Worm (Caenorhabditis elegans): ENCODE results near the gene ubxn-5.

- no peak for TF ChIP-seq pax-1 (tag; optimal IDR thresholded peaks at IDR 0.05)
- TF ChIP-seq hlh-15 (tag; optimal IDR thresholded peaks at IDR 0.05): no peak
- no peak for TF ChIP-seq pha-2 (tag; optimal IDR thresholded peaks at IDR 0.05)
- TF ChIP-seq K02D7.2 (tag; optimal IDR thresholded peaks at IDR 0.05): no peak
- no peak for TF ChIP-seq pag-3 (tag; optimal IDR thresholded peaks at IDR 0.05; ENCODE audit: borderline replicate concordance)
- no peak for TF ChIP-seq ceh-18 (tag; optimal IDR thresholded peaks at IDR 0.05)
- TF ChIP-seq madf-2 (tag; optimal IDR thresholded peaks at IDR 0.05): no peak
- no peak for TF ChIP-seq elt-2 (tag; optimal IDR thresholded peaks at IDR 0.05)
- no peak for TF ChIP-seq rnt-1 (tag; optimal IDR thresholded peaks at IDR 0.05)
- no peak for TF ChIP-seq pat-9 (tag; optimal IDR thresholded peaks at IDR 0.05)
- no peak for TF ChIP-seq sox-4 (tag; optimal IDR thresholded peaks at IDR 0.05)
These were observed 8.0 kb upstream of the ubxn-5 start, which contains the start of gene mrps-14 for ce11 chrII:10242294-10242693.
